Worm (Caenorhabditis elegans): ENCODE measurements around the gene npr-40.
A peak's percentile ranks its signal among the peaks of the same experiment; 100 is the strongest.

The npr-40 gene

DNA sequence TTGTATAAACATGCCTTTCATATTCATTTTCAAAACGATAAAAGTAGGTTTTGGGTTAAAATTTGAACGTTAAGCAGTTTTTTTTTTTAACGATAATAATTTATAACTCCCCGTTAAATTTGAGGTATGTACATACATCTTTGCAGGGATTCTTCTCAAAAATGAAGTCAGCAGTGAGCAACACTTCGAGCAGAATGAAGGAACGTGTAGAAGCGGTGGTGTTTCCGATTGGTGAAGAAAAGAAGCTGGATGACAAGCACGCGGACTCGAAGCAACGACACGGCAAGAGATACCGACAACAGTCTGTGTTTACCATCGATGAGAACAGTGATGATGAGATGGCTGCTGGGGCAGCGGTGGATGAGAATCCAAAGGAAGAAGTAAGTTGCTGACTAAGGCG is 54.4 kb downstream of the npr-40 start:
- TF ChIP-seq nhr-85 (tag) (peak; percentile 54), efl-1 (optimal IDR thresholded peaks at IDR 0.05) (no peak), efl-1 (GFP tag; optimal IDR thresholded peaks at IDR 0.05 in 1 of 2) (peak in 1 of 2 experiments; percentile 89), nhr-76 (tag; optimal IDR thresholded peaks at IDR 0.05) (no peak)

Measured in whole organism, L1 larva.